Worm (Caenorhabditis elegans): ENCODE measurements around the gene F54D12.1.

DNA sequence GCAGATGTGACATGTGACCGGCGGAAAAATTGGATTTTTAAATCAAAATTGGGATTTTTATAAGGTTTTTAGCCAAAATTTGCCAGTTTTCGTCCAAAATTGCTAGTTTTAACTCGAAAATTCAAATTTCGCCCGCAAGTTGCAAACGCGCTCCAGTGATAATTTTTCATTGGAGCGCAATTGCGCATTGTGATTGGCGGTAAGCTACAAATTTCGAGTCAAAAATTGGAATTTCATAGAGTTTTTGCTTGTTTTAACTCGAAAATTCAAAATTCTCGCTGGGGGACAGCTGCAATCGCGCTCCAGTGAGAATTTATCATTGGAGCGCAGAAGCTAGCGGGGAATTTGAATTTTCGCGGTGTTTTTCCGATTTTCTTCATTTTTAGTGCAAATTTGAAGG lies 30.9 kb upstream of the F54D12.1 start:
- TF ChIP-seq R02D3.7 (tag; optimal IDR thresholded peaks at IDR 0.05) (no peak), unc-39 (tag; optimal IDR thresholded peaks at IDR 0.05) (no peak), ama-1 (optimal IDR thresholded peaks at IDR 0.05) (no peak), nhr-77 (tag; optimal IDR thresholded peaks at IDR 0.05) (no peak), sma-3 (GFP tag; optimal IDR thresholded peaks at IDR 0.05) (no peak), gmeb-1 (tag; optimal IDR thresholded peaks at IDR 0.05) (no peak), ztf-4 (tag; optimal IDR thresholded peaks at IDR 0.05) (no peak), nhr-237 (tag; optimal IDR thresholded peaks at IDR 0.05) (no peak), nhr-12 (tag; optimal IDR thresholded peaks at IDR 0.05) (no peak), lin-11 (tag; optimal IDR thresholded peaks at IDR 0.05) (no peak), dmd-4 (tag; optimal IDR thresholded peaks at IDR 0.05) (no peak), lsy-2 (tag; optimal IDR thresholded peaks at IDR 0.05) (no peak), lin-13 (GFP tag; optimal IDR thresholded peaks at IDR 0.05) (no peak)
